Fruit fly (Drosophila melanogaster) whole organism, embryonic: ENCODE results near the gene CG7907.

ENCODE experiments used
- B-H1 ChIP-seq: fragments of 200-800 bp; sonication (Bioruptor generic); IDR thresholded peaks from 3 replicates; pipeline ENCODE4 v1.3.6; 2022; ENCODE audit warnings: missing biosample characterization, missing genetic modification characterization
- CG1024 ChIP-seq: fragments of 200-800 bp; sonication (Bioruptor generic); IDR thresholded peaks from 2 replicates; pipeline ENCODE4 v1.3.6; 2022; ENCODE audit warnings: missing biosample characterization, missing genetic modification characterization
- CG10366 ChIP-seq: fragments of 200-800 bp; sonication (Bioruptor generic); IDR thresholded peaks from 2 replicates; pipeline ENCODE4 v1.3.6; 2022; ENCODE audit warnings: missing biosample characterization, missing genetic modification characterization
- CG11456 ChIP-seq: fragments of 200-800 bp; sonication (Bioruptor generic); IDR thresholded peaks from 3 replicates; pipeline ENCODE4 v1.3.6; 2022; ENCODE audit warnings: missing biosample characterization, missing genetic modification characterization
- CG12155 ChIP-seq: fragments of 200-800 bp; sonication (Bioruptor generic); optimal IDR thresholded peaks from 3 replicates; lab custom pipeline; 2016; ENCODE audit warnings: missing biosample characterization, missing genetic modification characterization
- CG12219 ChIP-seq: fragments of 200-800 bp; sonication (Bioruptor generic); optimal IDR thresholded peaks from 3 replicates; lab custom pipeline; 2018; ENCODE audit warnings: missing biosample characterization, mild to moderate bottlenecking, missing genetic modification characterization
- CG12299 ChIP-seq: fragments of 200-800 bp; sonication (Bioruptor generic); optimal IDR thresholded peaks from 2 replicates; lab custom pipeline; 2018; ENCODE audit warnings: missing biosample characterization, mild to moderate bottlenecking, missing genetic modification characterization
- CG15479 ChIP-seq: fragments of 200-800 bp; sonication (Bioruptor generic); optimal IDR thresholded peaks from 3 replicates; lab custom pipeline; 2019; ENCODE audit warnings: missing biosample characterization, mild to moderate bottlenecking, missing genetic modification characterization, moderate library complexity
- CG17802 ChIP-seq: fragments of 200-800 bp; sonication (Bioruptor generic); optimal IDR thresholded peaks from 2 replicates; lab custom pipeline; 2018; ENCODE audit warnings: missing biosample characterization, mild to moderate bottlenecking, missing genetic modification characterization, moderate library complexity
- CG2202 ChIP-seq: fragments of 200-800 bp; sonication (Bioruptor generic); optimal IDR thresholded peaks from 2 replicates; lab custom pipeline; 2018; ENCODE audit warnings: missing biosample characterization, mild to moderate bottlenecking, missing genetic modification characterization
- CG3065 ChIP-seq: fragments of 200-800 bp; sonication (Bioruptor generic); optimal IDR thresholded peaks from 2 replicates; lab custom pipeline; 2016; ENCODE audit warnings: missing biosample characterization, missing genetic modification characterization
- CG32767 ChIP-seq: fragments of 200-800 bp; sonication (Bioruptor generic); IDR thresholded peaks from 2 replicates; pipeline ENCODE4 v1.3.6; 2022; ENCODE audit warnings: missing biosample characterization, missing genetic modification characterization
- CG3847 ChIP-seq: fragments of 200-800 bp; sonication (Bioruptor generic); IDR thresholded peaks from 2 replicates; pipeline ENCODE4 v1.3.6; 2022; ENCODE audit warnings: missing biosample characterization, missing genetic modification characterization
- CG4424 ChIP-seq: fragments of 200-800 bp; sonication (Bioruptor generic); optimal IDR thresholded peaks from 3 replicates; lab custom pipeline; 2016; ENCODE audit warnings: missing biosample characterization, missing genetic modification characterization
- CG7271 ChIP-seq: fragments of 200-800 bp; sonication (Bioruptor generic); optimal IDR thresholded peaks from 2 replicates; lab custom pipeline; 2018; ENCODE audit warnings: missing biosample characterization, mild to moderate bottlenecking, missing genetic modification characterization, moderate library complexity
- CG7745 ChIP-seq: fragments of 200-800 bp; sonication (Bioruptor generic); optimal IDR thresholded peaks from 2 replicates; lab custom pipeline; 2018; ENCODE audit warnings: missing biosample characterization, mild to moderate bottlenecking, missing genetic modification characterization, moderate library complexity
- CG9797 ChIP-seq: fragments of 200-800 bp; sonication (Bioruptor generic); optimal IDR thresholded peaks from 3 replicates; lab custom pipeline; 2018; ENCODE audit warnings: missing biosample characterization, mild to moderate bottlenecking, missing genetic modification characterization
- CG9876 ChIP-seq: fragments of 200-800 bp; sonication (Bioruptor generic); optimal IDR thresholded peaks from 2 replicates; lab custom pipeline; 2016; ENCODE audit warnings: missing biosample characterization, missing genetic modification characterization
- CG9932 ChIP-seq: fragments of 200-800 bp; sonication (Bioruptor generic); IDR thresholded peaks from 2 replicates; pipeline ENCODE4 v1.3.6; 2022; ENCODE audit warnings: missing biosample characterization, missing genetic modification characterization
- CrebB ChIP-seq: fragments of 200-800 bp; sonication (Bioruptor generic); optimal IDR thresholded peaks from 3 replicates; lab custom pipeline; 2018; ENCODE audit warnings: missing biosample characterization, mild to moderate bottlenecking, missing genetic modification characterization
- Ets97D ChIP-seq: fragments of 200-800 bp; sonication (Bioruptor generic); optimal IDR thresholded peaks from 3 replicates; lab custom pipeline; 2016; ENCODE audit warnings: missing biosample characterization, missing genetic modification characterization
- HLH4C ChIP-seq: fragments of 200-800 bp; sonication (Bioruptor generic); IDR thresholded peaks from 3 replicates; pipeline ENCODE4 v1.3.6; 2022; ENCODE audit warnings: missing biosample characterization, missing genetic modification characterization; ENCODE audit not compliant: partially characterized antibody
- Hey ChIP-seq: fragments of 200-800 bp; sonication (Bioruptor generic); optimal IDR thresholded peaks from 3 replicates; lab custom pipeline; 2018; ENCODE audit warnings: missing biosample characterization, mild to moderate bottlenecking, missing genetic modification characterization
- Hmr ChIP-seq: fragments of 200-800 bp; sonication (Bioruptor generic); optimal IDR thresholded peaks from 3 replicates; lab custom pipeline; 2017; ENCODE audit warnings: mild to moderate bottlenecking, missing biosample characterization, missing genetic modification reagents, missing genetic modification characterization
- NK7.1 ChIP-seq: fragments of 200-800 bp; sonication (Bioruptor generic); optimal IDR thresholded peaks from 3 replicates; lab custom pipeline; 2016; ENCODE audit warnings: missing biosample characterization, missing genetic modification characterization
- Oaz ChIP-seq: fragments of 200-800 bp; sonication (Bioruptor generic); IDR thresholded peaks from 2 replicates; pipeline ENCODE4 v1.3.6; 2022; ENCODE audit warnings: missing biosample characterization, missing genetic modification characterization
- Opbp ChIP-seq: fragments of 200-800 bp; sonication (Bioruptor generic); IDR thresholded peaks from 3 replicates; pipeline ENCODE4 v1.3.6; 2022; ENCODE audit warnings: missing biosample characterization, missing genetic modification characterization; ENCODE audit not compliant: partially characterized antibody
- Pdp1 ChIP-seq, 2 experiments: fragments of 200-800 bp; sonication (Bioruptor generic); optimal IDR thresholded peaks; 3 replicates each; lab custom pipeline; 2016; ENCODE audit warnings: missing biosample characterization in 2 of 2, missing genetic modification characterization in 2 of 2, mild to moderate bottlenecking in 1 of 2, moderate library complexity in 1 of 2
- Sry-β ChIP-seq: fragments of 200-800 bp; sonication (Bioruptor generic); optimal IDR thresholded peaks from 2 replicates; lab custom pipeline; 2018; ENCODE audit warnings: missing biosample characterization, mild to moderate bottlenecking, missing genetic modification characterization, moderate library complexity
- amos ChIP-seq: fragments of 200-800 bp; sonication (Bioruptor generic); IDR thresholded peaks from 2 replicates; pipeline ENCODE4 v1.3.6; 2022; ENCODE audit warnings: missing biosample characterization, missing genetic modification characterization; ENCODE audit not compliant: partially characterized antibody
- aop ChIP-seq: fragments of 200-800 bp; sonication (Bioruptor generic); IDR thresholded peaks from 2 replicates; pipeline ENCODE4 v1.3.6; 2022; ENCODE audit warnings: missing biosample characterization, missing genetic modification characterization
- ap ChIP-seq: fragments of 200-800 bp; sonication (Bioruptor generic); IDR thresholded peaks from 2 replicates; pipeline ENCODE4 v1.3.6; 2022; ENCODE audit warnings: missing biosample characterization, missing genetic modification characterization
- ara ChIP-seq: fragments of 200-800 bp; sonication (Bioruptor generic); IDR thresholded peaks from 2 replicates; pipeline ENCODE4 v1.3.6; 2022; ENCODE audit warnings: missing biosample characterization, missing genetic modification characterization
- cg ChIP-seq: fragments of 200-800 bp; sonication (Bioruptor generic); optimal IDR thresholded peaks from 3 replicates; lab custom pipeline; 2019; ENCODE audit warnings: missing biosample characterization, mild to moderate bottlenecking, missing genetic modification characterization, moderate library complexity
- chm ChIP-seq: fragments of 200-800 bp; sonication (Bioruptor generic); IDR thresholded peaks from 2 replicates; pipeline ENCODE4 v1.3.6; 2022; ENCODE audit warnings: missing biosample characterization, missing genetic modification characterization
- chn ChIP-seq: fragments of 200-800 bp; sonication (Bioruptor generic); optimal IDR thresholded peaks from 2 replicates; lab custom pipeline; 2016; ENCODE audit warnings: missing biosample characterization, missing genetic modification characterization
- ci ChIP-seq: fragments of 200-800 bp; sonication (Bioruptor generic); IDR thresholded peaks from 3 replicates; pipeline ENCODE4 v1.3.6; 2022; ENCODE audit warnings: missing biosample characterization, missing genetic modification characterization
- crc ChIP-seq: fragments of 200-800 bp; sonication (Bioruptor generic); optimal IDR thresholded peaks from 2 replicates; lab custom pipeline; 2016; ENCODE audit warnings: missing biosample characterization, missing genetic modification characterization
- danr ChIP-seq: fragments of 200-800 bp; sonication (Bioruptor generic); IDR thresholded peaks from 2 replicates; pipeline ENCODE4 v1.3.6; 2022; ENCODE audit warnings: missing biosample characterization, missing genetic modification characterization
- dm ChIP-seq: fragments of 200-800 bp; sonication (Bioruptor generic); optimal IDR thresholded peaks from 3 replicates; lab custom pipeline; 2016; ENCODE audit warnings: missing biosample characterization, missing genetic modification characterization
- eyg ChIP-seq: fragments of 200-800 bp; sonication (Bioruptor generic); optimal IDR thresholded peaks from 3 replicates; lab custom pipeline; 2016; ENCODE audit warnings: missing biosample characterization, missing genetic modification characterization
- grn ChIP-seq: fragments of 200-800 bp; sonication (Bioruptor generic); optimal IDR thresholded peaks from 3 replicates; lab custom pipeline; 2017; ENCODE audit warnings: missing biosample characterization, missing genetic modification characterization
- lab ChIP-seq: fragments of 200-800 bp; sonication (Bioruptor generic); optimal IDR thresholded peaks from 3 replicates; lab custom pipeline; 2017; ENCODE audit warnings: missing biosample characterization, missing genetic modification characterization, mild to moderate bottlenecking, moderate library complexity, missing genetic modification reagents
- maf-S ChIP-seq: fragments of 200-800 bp; sonication (Bioruptor generic); optimal IDR thresholded peaks from 2 replicates; lab custom pipeline; 2016; ENCODE audit warnings: missing biosample characterization, missing genetic modification characterization
- mld ChIP-seq: fragments of 200-800 bp; sonication (Bioruptor generic); IDR thresholded peaks from 3 replicates; pipeline ENCODE4 v1.3.6; 2022; ENCODE audit warnings: missing biosample characterization, missing genetic modification characterization; ENCODE audit not compliant: partially characterized antibody
- nmo ChIP-seq: fragments of 200-800 bp; sonication (Bioruptor generic); optimal IDR thresholded peaks from 2 replicates; lab custom pipeline; 2018; ENCODE audit warnings: missing biosample characterization, mild to moderate bottlenecking, missing genetic modification characterization, moderate library complexity
- pita ChIP-seq: fragments of 200-800 bp; sonication (Bioruptor generic); optimal IDR thresholded peaks from 2 replicates; lab custom pipeline; 2017; ENCODE audit warnings: missing biosample characterization, mild to moderate bottlenecking, missing genetic modification characterization
- sens ChIP-seq: fragments of 200-800 bp; sonication (Bioruptor generic); peaks from one replicate; lab custom pipeline; 2016; ENCODE audit warnings: missing biosample characterization, missing genetic modification characterization
- toy ChIP-seq: fragments of 200-800 bp; sonication (Bioruptor generic); IDR thresholded peaks from 2 replicates; pipeline ENCODE4 v1.3.6; 2022; ENCODE audit warnings: missing biosample characterization, missing genetic modification characterization
- vvl ChIP-seq: fragments of 200-800 bp; sonication (Bioruptor generic); IDR thresholded peaks from 2 replicates; pipeline ENCODE4 v1.3.6; 2022; ENCODE audit warnings: missing biosample characterization, missing genetic modification characterization
- zf30C ChIP-seq: fragments of 200-800 bp; sonication (Bioruptor generic); optimal IDR thresholded peaks from 3 replicates; lab custom pipeline; 2018; ENCODE audit warnings: missing biosample characterization, mild to moderate bottlenecking, missing genetic modification characterization

Gene CG7907

DNA sequence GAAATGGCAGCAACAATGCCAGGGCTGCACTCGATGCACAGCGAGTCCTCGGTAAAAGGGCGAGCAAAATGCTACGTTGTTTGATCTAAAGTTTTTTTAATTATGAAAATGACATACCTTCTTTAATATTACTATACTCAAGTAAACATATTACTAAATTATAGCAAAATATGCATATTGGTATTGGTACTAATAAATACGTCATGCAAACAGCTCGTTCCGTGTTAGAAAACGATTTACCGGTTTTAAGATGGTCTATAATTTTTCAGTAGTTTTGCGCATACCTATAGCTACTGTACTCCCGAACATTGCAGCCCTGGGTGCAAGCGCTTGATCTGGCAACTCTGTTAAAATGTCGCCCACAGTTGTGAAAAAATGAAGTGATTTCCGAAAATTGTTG, 38.3 kb upstream of the CG7907 start:
- TF ChIP-seq chm (GFP tag; lab: Robert Waterston, UW) (no peak), CG11456 (GFP tag; lab: Robert Waterston, UW) (peak; percentile 89), Hey (tag; lab: Kevin White, UChicago) (peak; percentile 84), CG9797 (GFP tag; lab: Kevin White, UChicago) (peak; percentile 64), CG10366 (GFP tag; lab: Robert Waterston, UW) (peak; percentile 88), amos (GFP tag; lab: Robert Waterston, UW) (peak; percentile 20; the same call in 1 of the 2 replicates), toy (GFP tag; lab: Robert Waterston, UW) (peak; percentile 81), grn (GFP tag; lab: Kevin White, UChicago) (no peak), CG9876 (GFP tag; lab: Kevin White, UChicago) (peak; percentile 93), CG15479 (GFP tag; lab: Kevin White, UChicago) (peak; percentile 41), Opbp (GFP tag; lab: Robert Waterston, UW) (no peak), eyg (GFP tag; lab: Kevin White, UChicago) (peak; percentile 80), ci (peak; percentile 89), cg (no peak), pita (GFP tag; lab: Kevin White, UChicago) (no peak), CrebB (peak; percentile 89), CG7271 (tag; lab: Kevin White, UChicago) (peak; percentile 70), nmo (peak; percentile 97), CG12299 (tag; lab: Kevin White, UChicago) (peak; percentile 95), dm (peak; percentile 92), sens (GFP tag; lab: Kevin White, UChicago) (peak; percentile 98), CG17802 (tag; lab: Kevin White, UChicago) (peak; percentile 74), CG2202 (tag; lab: Kevin White, UChicago) (peak; percentile 81), CG9932 (GFP tag; lab: Robert Waterston, UW) (peak; percentile 98), CG3065 (GFP tag; lab: Kevin White, UChicago) (peak; percentile 91), Sry-β (GFP tag; lab: Kevin White, UChicago) (peak; percentile 68), CG3847 (GFP tag; lab: Robert Waterston, UW) (peak; percentile 98), danr (GFP tag; lab: Robert Waterston, UW) (peak; percentile 90), B-H1 (GFP tag; lab: Robert Waterston, UW) (peak; percentile 75), NK7.1 (peak; percentile 79), Ets97D (peak; percentile 87), CG12219 (peak; percentile 84), CG32767 (peak; percentile 91), CG7745 (no peak), chn (GFP tag; lab: Kevin White, UChicago) (peak; percentile 94), CG1024 (GFP tag; lab: Robert Waterston, UW) (peak; percentile 49; the same call in 1 of the 2 replicates), HLH4C (no peak), aop (no peak), Oaz (GFP tag; lab: Robert Waterston, UW) (peak; percentile 87), lab (GFP tag; lab: Kevin White, UChicago) (peak; percentile 95), zf30C (GFP tag; lab: Kevin White, UChicago) (peak; percentile 54), CG12155 (peak; percentile 96), CG4424 (GFP tag; lab: Kevin White, UChicago) (peak; percentile 95), ap (GFP tag; lab: Robert Waterston, UW) (peak; percentile 87), mld (GFP tag; lab: Robert Waterston, UW) (no peak), Hmr (GFP tag; lab: Kevin White, UChicago) (peak; percentile 97), ara (GFP tag; lab: Robert Waterston, UW) (peak; percentile 83), Pdp1 (GFP tag; optimal IDR thresholded peaks at IDR 0.05; lab: Kevin White, UChicago) (peak; percentile 90 to 97), maf-S (peak; percentile 91), crc (GFP tag; lab: Kevin White, UChicago) (peak; percentile 79), vvl (GFP tag; lab: Robert Waterston, UW) (peak; percentile 93)
